Worm (Caenorhabditis elegans): ENCODE results near the gene gly-11.

The gly-11 gene

ce11 chrIII:12188236-12188635 lies 11.2 kb upstream of the gly-11 start:
- TF ChIP-seq W03F9.2 (tag; optimal IDR thresholded peaks at IDR 0.05) (no peak), him-1 (tag; optimal IDR thresholded peaks at IDR 0.05) (no peak), dao-5 (tag; optimal IDR thresholded peaks at IDR 0.05) (no peak)

- TF ChIP-seq W03F9.2 (tag; optimal IDR thresholded peaks at IDR 0.05) (no peak), him-1 (tag; optimal IDR thresholded peaks at IDR 0.05) (no peak), dao-5 (tag; optimal IDR thresholded peaks at IDR 0.05) (no peak)
Measured at ce11 chrIII:12186111-12186510, 9.1 kb upstream of the gly-11 start, which contains the start of gene lury-1. TSS of gene lury-1 (plus strand) at chrIII:12186411.

- TF ChIP-seq W03F9.2 (tag; optimal IDR thresholded peaks at IDR 0.05) (no peak), him-1 (tag; optimal IDR thresholded peaks at IDR 0.05) (no peak), dao-5 (tag; optimal IDR thresholded peaks at IDR 0.05) (no peak)
Measured at ce11 chrIII:12182919-12183318, 5.9 kb upstream of the gly-11 start, which contains the start of gene Y75B8A.10. TSS of gene Y75B8A.10 (minus strand) at chrIII:12183019.

ce11 chrIII:12178121-12178520 lies 1.1 kb upstream of the gly-11 start:
- TF ChIP-seq dao-5 (tag; optimal IDR thresholded peaks at IDR 0.05), result no peak
- TF ChIP-seq W03F9.2 (tag; optimal IDR thresholded peaks at IDR 0.05), result no peak
- no peak for TF ChIP-seq him-1 (tag; optimal IDR thresholded peaks at IDR 0.05)

ce11 chrIII:12167030-12167429 lies 10.0 kb downstream of the gly-11 start:
- no peak for TF ChIP-seq W03F9.2 (tag; optimal IDR thresholded peaks at IDR 0.05)
- no peak for TF ChIP-seq dao-5 (tag; optimal IDR thresholded peaks at IDR 0.05)
- no peak for TF ChIP-seq him-1 (tag; optimal IDR thresholded peaks at IDR 0.05)

- TF ChIP-seq dao-5 (tag; optimal IDR thresholded peaks at IDR 0.05) (no peak), him-1 (tag; optimal IDR thresholded peaks at IDR 0.05) (no peak), W03F9.2 (tag; optimal IDR thresholded peaks at IDR 0.05) (no peak)
Measured at ce11 chrIII:12165305-12165704, 11.7 kb downstream of the gly-11 start.

ce11 chrIII:12164414-12164813 lies 12.6 kb downstream of the gly-11 start:
- no peak for TF ChIP-seq dao-5 (tag; optimal IDR thresholded peaks at IDR 0.05)
- TF ChIP-seq him-1 (tag; optimal IDR thresholded peaks at IDR 0.05), result no peak
- no peak for TF ChIP-seq W03F9.2 (tag; optimal IDR thresholded peaks at IDR 0.05)

ce11 chrIII:12160929-12161328 lies 16.1 kb downstream of the gly-11 start:
- TF ChIP-seq dao-5 (tag; optimal IDR thresholded peaks at IDR 0.05), result no peak
- TF ChIP-seq him-1 (tag; optimal IDR thresholded peaks at IDR 0.05), result no peak
- no peak for TF ChIP-seq W03F9.2 (tag; optimal IDR thresholded peaks at IDR 0.05)

- TF ChIP-seq him-1 (tag; optimal IDR thresholded peaks at IDR 0.05) (no peak), dao-5 (tag; optimal IDR thresholded peaks at IDR 0.05) (no peak), W03F9.2 (tag; optimal IDR thresholded peaks at IDR 0.05) (no peak)
Measured at ce11 chrIII:12160458-12160857, 16.6 kb downstream of the gly-11 start, which contains the start of gene Y75B8A.8. TSS of gene Y75B8A.8 (plus strand) at chrIII:12160758.

- TF ChIP-seq W03F9.2 (tag; optimal IDR thresholded peaks at IDR 0.05), result no peak
- no peak for TF ChIP-seq dao-5 (tag; optimal IDR thresholded peaks at IDR 0.05)
- TF ChIP-seq him-1 (tag; optimal IDR thresholded peaks at IDR 0.05), result no peak
Measured at ce11 chrIII:12159208-12159607, 17.8 kb downstream of the gly-11 start.

- TF ChIP-seq dao-5 (tag; optimal IDR thresholded peaks at IDR 0.05) (no peak), W03F9.2 (tag; optimal IDR thresholded peaks at IDR 0.05) (no peak), him-1 (tag; optimal IDR thresholded peaks at IDR 0.05) (no peak)
Measured at ce11 chrIII:12157576-12157975, 19.5 kb downstream of the gly-11 start.

ce11 chrIII:12156582-12156981 lies 20.5 kb downstream of the gly-11 start:
- TF ChIP-seq him-1 (tag; optimal IDR thresholded peaks at IDR 0.05) (no peak), dao-5 (tag; optimal IDR thresholded peaks at IDR 0.05) (no peak), W03F9.2 (tag; optimal IDR thresholded peaks at IDR 0.05) (no peak)

ce11 chrIII:12155759-12156158 lies 21.3 kb downstream of the gly-11 start:
- TF ChIP-seq W03F9.2 (tag; optimal IDR thresholded peaks at IDR 0.05) (no peak), dao-5 (tag; optimal IDR thresholded peaks at IDR 0.05) (no peak), him-1 (tag; optimal IDR thresholded peaks at IDR 0.05) (no peak)

ce11 chrIII:12153514-12153913 lies 23.5 kb downstream of the gly-11 start:
- no peak for TF ChIP-seq him-1 (tag; optimal IDR thresholded peaks at IDR 0.05)
- no peak for TF ChIP-seq W03F9.2 (tag; optimal IDR thresholded peaks at IDR 0.05)
- no peak for TF ChIP-seq dao-5 (tag; optimal IDR thresholded peaks at IDR 0.05)

- TF ChIP-seq dao-5 (tag; optimal IDR thresholded peaks at IDR 0.05) (no peak), him-1 (tag; optimal IDR thresholded peaks at IDR 0.05) (no peak), W03F9.2 (tag; optimal IDR thresholded peaks at IDR 0.05) (no peak)
Measured at ce11 chrIII:12152599-12152998, 24.4 kb downstream of the gly-11 start, which contains the start of gene Y75B8A.7. TSS of gene Y75B8A.7 (plus strand) at chrIII:12152899.
